Fruit fly (Drosophila melanogaster): ENCODE results near the gene Rhau.

Rhau gene

DNA sequence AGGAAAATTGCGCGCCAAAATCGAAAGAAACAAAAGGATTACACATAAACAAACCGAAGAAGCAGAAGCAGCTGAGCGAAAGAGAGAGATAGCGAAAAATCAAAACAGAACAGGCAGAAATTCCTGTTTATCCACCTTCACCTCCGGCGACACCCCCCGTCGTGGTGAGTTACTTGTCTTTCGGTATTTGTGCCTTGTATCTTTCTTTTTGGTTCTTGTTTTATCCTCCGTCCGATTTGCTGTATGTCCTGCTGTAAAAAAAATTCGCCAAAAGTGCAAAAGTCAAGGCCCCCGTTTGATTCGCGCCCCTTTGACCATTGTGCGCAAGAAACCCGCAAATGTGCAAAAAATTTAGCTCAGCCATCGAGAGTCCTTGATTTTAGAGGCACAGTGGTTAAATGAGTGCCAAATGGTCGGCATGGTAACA lies 40.6 kb upstream of the Rhau start (continued):
- no peak for TF ChIP-seq CG4707 (GFP tag; optimal IDR thresholded peaks at IDR 0.05)
- no peak for TF ChIP-seq Sry-β (GFP tag; optimal IDR thresholded peaks at IDR 0.05)
- no peak for TF ChIP-seq CG12942 (GFP tag; optimal IDR thresholded peaks at IDR 0.05)
- TF ChIP-seq H15 (GFP tag; IDR thresholded peaks at IDR 0.05): no peak
- no peak for TF ChIP-seq CG14050 (GFP tag; IDR thresholded peaks at IDR 0.05)
- no peak for TF ChIP-seq btn (GFP tag; optimal IDR thresholded peaks at IDR 0.05)
- TF ChIP-seq Awh (GFP tag; IDR thresholded peaks at IDR 0.05): no peak
- TF ChIP-seq sd (tag; optimal IDR thresholded peaks at IDR 0.05): peak; percentile 53
- no peak for TF ChIP-seq Neu2 (GFP tag; optimal IDR thresholded peaks at IDR 0.05; ENCODE audit: borderline replicate concordance)
- no peak for TF ChIP-seq Hr3 (GFP tag; optimal IDR thresholded peaks at IDR 0.05)
- no peak for TF ChIP-seq CG3726 (GFP tag; IDR thresholded peaks at IDR 0.05)
- peak; percentile 62 for TF ChIP-seq nom (GFP tag; optimal IDR thresholded peaks at IDR 0.05)
- TF ChIP-seq gce (GFP tag; IDR thresholded peaks at IDR 0.05): 0 out of 3 replicates have a peak, but pooled peaks have one; percentile 4
- TF ChIP-seq Deaf1 (tag; optimal IDR thresholded peaks at IDR 0.05): no peak
- no peak for TF ChIP-seq slbo (GFP tag; IDR thresholded peaks at IDR 0.05)
- no peak for TF ChIP-seq ab (GFP tag; optimal IDR thresholded peaks at IDR 0.05)
- TF ChIP-seq ham (GFP tag; IDR thresholded peaks at IDR 0.05): no peak
- TF ChIP-seq Lpt (GFP tag; optimal IDR thresholded peaks at IDR 0.05): no peak
- TF ChIP-seq kah (GFP tag; optimal IDR thresholded peaks at IDR 0.05): no peak
- no peak for TF ChIP-seq tin (GFP tag; optimal IDR thresholded peaks at IDR 0.05)
- no peak for TF ChIP-seq fd96Cb (tag; optimal IDR thresholded peaks at IDR 0.05)
- no peak for TF ChIP-seq Ssrp (tag; optimal IDR thresholded peaks at IDR 0.05)
- no peak for TF ChIP-seq CG32532 (GFP tag; IDR thresholded peaks at IDR 0.05)
- no peak for TF ChIP-seq en (GFP tag; optimal IDR thresholded peaks at IDR 0.05)
- TF ChIP-seq tio (GFP tag; optimal IDR thresholded peaks at IDR 0.05): no peak
- no peak for TF ChIP-seq da (GFP tag; optimal IDR thresholded peaks at IDR 0.05)
- no peak for TF ChIP-seq C15 (GFP tag; IDR thresholded peaks at IDR 0.05)
- no peak for TF ChIP-seq CG4730 (GFP tag; IDR thresholded peaks at IDR 0.05)
- no peak for TF ChIP-seq repo (GFP tag; optimal IDR thresholded peaks at IDR 0.05)
- no peak for TF ChIP-seq eyg (GFP tag; optimal IDR thresholded peaks at IDR 0.05)
- no peak for TF ChIP-seq Nf-YA (GFP tag; IDR thresholded peaks at IDR 0.05)
- no peak for TF ChIP-seq D (optimal IDR thresholded peaks at IDR 0.05)
- no peak for TF ChIP-seq D (GFP tag; optimal IDR thresholded peaks at IDR 0.05)
- peak; percentile 26 for TF ChIP-seq sqz (GFP tag; optimal IDR thresholded peaks at IDR 0.05)
- no peak for TF ChIP-seq CG7928 (GFP tag; optimal IDR thresholded peaks at IDR 0.05)
- TF ChIP-seq lab (GFP tag; optimal IDR thresholded peaks at IDR 0.05): no peak
- no peak for TF ChIP-seq nau (GFP tag; optimal IDR thresholded peaks at IDR 0.05)
- TF ChIP-seq Kr (GFP tag; optimal IDR thresholded peaks at IDR 0.05): peak; percentile 40
- no peak for TF ChIP-seq gro (GFP tag; optimal IDR thresholded peaks at IDR 0.05)
- 0 out of 2 replicates have a peak, but pooled peaks have one; percentile 11 for TF ChIP-seq rib (GFP tag; IDR thresholded peaks at IDR 0.05)
- no peak for TF ChIP-seq Aef1 (GFP tag; IDR thresholded peaks at IDR 0.05)
- no peak for TF ChIP-seq CG1233 (GFP tag; optimal IDR thresholded peaks at IDR 0.05)
- no peak for TF ChIP-seq CHES-1-like (GFP tag; optimal IDR thresholded peaks at IDR 0.05)
- TF ChIP-seq CrebB (tag; optimal IDR thresholded peaks at IDR 0.05): no peak
- TF ChIP-seq CG11695 (GFP tag; IDR thresholded peaks at IDR 0.05): no peak
- TF ChIP-seq tll (GFP tag; optimal IDR thresholded peaks at IDR 0.05): peak in 1 of 2 experiments; percentile 57
- no peak for TF ChIP-seq CG10565 (GFP tag; optimal IDR thresholded peaks at IDR 0.05)
- no peak for TF ChIP-seq Bgb (GFP tag; IDR thresholded peaks at IDR 0.05; ENCODE audit: partially characterized antibody)
- TF ChIP-seq CG34376 (GFP tag; optimal IDR thresholded peaks at IDR 0.05): peak; percentile 2
- no peak for TF ChIP-seq CG5953 (GFP tag; IDR thresholded peaks at IDR 0.05)
- TF ChIP-seq Mes4 (GFP tag; optimal IDR thresholded peaks at IDR 0.05): no peak
- TF ChIP-seq CG1832 (GFP tag; optimal IDR thresholded peaks at IDR 0.05): peak; percentile 15
- no peak for TF ChIP-seq chm (GFP tag; IDR thresholded peaks at IDR 0.05)

Data from whole organism, embryonic.